Worm (Caenorhabditis elegans) whole organism, mixed stage, embryonic: ENCODE results near the gene Y39B6A.25.

Experiments
- bed-3 ChIP-seq: fragments of 200-800 bp; sonication (Bioruptor generic); optimal IDR thresholded peaks from 3 replicates; lab custom pipeline; 2018; ENCODE audit warnings: mild to moderate bottlenecking, missing genetic modification characterization, moderate library complexity, missing compliant biosample characterization
- elt-1 ChIP-seq: sonication (generic microtip); optimal IDR thresholded peaks from 2 replicates; lab custom pipeline; 2017; ENCODE audit warnings: missing genetic modification characterization, mild to moderate bottlenecking, missing compliant biosample characterization, antibody characterized with exemption, moderate library complexity, borderline replicate concordance; ENCODE audit not compliant: insufficient read depth
- elt-3 ChIP-seq: fragments of 150-350 bp; optimal IDR thresholded peaks from 2 replicates; lab custom pipeline; 2014; ENCODE audit warnings: missing biosample characterization, missing genetic modification characterization
- lin-13 ChIP-seq: fragments of 150-350 bp; optimal IDR thresholded peaks from 2 replicates; lab custom pipeline; 2014; ENCODE audit warnings: missing biosample characterization, missing genetic modification characterization
- mep-1 ChIP-seq: fragments of 150-350 bp; optimal IDR thresholded peaks from 2 replicates; lab custom pipeline; 2017; ENCODE audit warnings: missing biosample characterization, missing genetic modification reagents, missing genetic modification characterization, inconsistent platforms
- nhr-12 ChIP-seq: fragments of 150-350 bp; optimal IDR thresholded peaks from 2 replicates; lab custom pipeline; 2014; ENCODE audit warnings: missing biosample characterization, missing genetic modification characterization
- nhr-237 ChIP-seq: fragments of 150-350 bp; optimal IDR thresholded peaks from 2 replicates; lab custom pipeline; 2014; ENCODE audit warnings: missing biosample characterization, missing genetic modification characterization
- pha-4 ChIP-seq: fragments of 150-350 bp; optimal IDR thresholded peaks from 2 replicates; lab custom pipeline; 2018; ENCODE audit warnings: missing biosample characterization, missing genetic modification reagents, missing genetic modification characterization
- snpc-4 ChIP-seq: fragments of 150-350 bp; optimal IDR thresholded peaks from 2 replicates; lab custom pipeline; 2014; ENCODE audit warnings: missing biosample characterization, missing genetic modification characterization
- unc-39 ChIP-seq: fragments of 150-350 bp; optimal IDR thresholded peaks from 2 replicates; lab custom pipeline; 2014; ENCODE audit warnings: missing biosample characterization, missing genetic modification characterization
- unc-62 ChIP-seq: fragments of 150-350 bp; optimal IDR thresholded peaks from 2 replicates; lab custom pipeline; 2014; ENCODE audit warnings: missing biosample characterization, missing genetic modification reagents, missing genetic modification characterization
- zip-8 ChIP-seq: fragments of 150-350 bp; optimal IDR thresholded peaks from 2 replicates; lab custom pipeline; 2014; ENCODE audit warnings: missing biosample characterization, missing genetic modification characterization

DNA sequence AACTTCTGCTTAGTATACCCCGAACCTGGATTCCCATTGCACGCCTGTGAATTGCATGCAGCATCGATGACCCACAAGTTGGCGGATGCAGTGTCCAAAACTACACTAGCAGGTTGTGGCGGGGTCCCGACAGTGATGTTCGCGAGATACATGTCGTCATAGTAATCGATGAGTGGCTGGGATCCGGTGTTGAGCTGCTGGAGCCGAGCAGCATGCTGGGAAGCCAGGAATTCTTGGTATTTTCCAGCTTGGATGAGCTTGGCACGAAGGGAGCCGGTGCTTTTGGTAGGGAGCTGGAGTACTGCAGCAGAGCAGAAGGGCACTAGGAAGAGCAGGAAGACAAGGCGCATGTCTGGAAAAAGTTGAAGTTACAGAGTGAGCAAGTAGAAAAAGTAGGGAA is 16.0 kb downstream of the Y39B6A.25 start, which contains the start of gene asp-16:
- TF ChIP-seq lin-13 (tag; lab: Kevin White, UChicago) (no peak), bed-3 (no peak), unc-39 (no peak), nhr-237 (tag; lab: Kevin White, UChicago) (no peak), unc-62 (no peak), snpc-4 (tag; lab: Kevin White, UChicago) (no peak), zip-8 (tag; lab: Kevin White, UChicago) (no peak), nhr-12 (tag; lab: Kevin White, UChicago) (no peak), elt-1 (tag; lab: Kevin White, UChicago) (no peak), pha-4 (tag; lab: Kevin White, UChicago) (no peak), mep-1 (tag; lab: Kevin White, UChicago) (no peak), elt-3 (tag; lab: Kevin White, UChicago) (no peak)
